Worm (Caenorhabditis elegans): ENCODE measurements around the gene C34C6.10.
A peak's percentile ranks its signal among the peaks of the same experiment; 100 is the strongest.

C34C6.10 gene

ce11 chrII:8695783-8696182 is at the start of gene C34C6.10:
C34C6.10 (minus strand) TSS chrII:8695883.
- TF ChIP-seq lin-13 (GFP tag; optimal IDR thresholded peaks at IDR 0.05), result no peak
- no peak for TF ChIP-seq ZK546.5 (tag; optimal IDR thresholded peaks at IDR 0.05)
- no peak for TF ChIP-seq R02D3.7 (tag; optimal IDR thresholded peaks at IDR 0.05)
- TF ChIP-seq dmd-4 (tag; optimal IDR thresholded peaks at IDR 0.05), result no peak
- TF ChIP-seq F13H6.1 (tag; optimal IDR thresholded peaks at IDR 0.05), result no peak
- no peak for TF ChIP-seq ama-1 (optimal IDR thresholded peaks at IDR 0.05)
- no peak for TF ChIP-seq skn-1 (tag; optimal IDR thresholded peaks at IDR 0.05)
- no peak for TF ChIP-seq nhr-237 (tag; optimal IDR thresholded peaks at IDR 0.05)
- no peak for TF ChIP-seq nhr-77 (tag; optimal IDR thresholded peaks at IDR 0.05)
- TF ChIP-seq ceh-16 (tag; optimal IDR thresholded peaks at IDR 0.05), result no peak
- TF ChIP-seq nhr-21 (tag; optimal IDR thresholded peaks at IDR 0.05), result no peak
- no peak for TF ChIP-seq snpc-4 (tag; optimal IDR thresholded peaks at IDR 0.05)
- no peak for TF ChIP-seq unc-55 (GFP tag; optimal IDR thresholded peaks at IDR 0.05)
- TF ChIP-seq ztf-11 (tag; optimal IDR thresholded peaks at IDR 0.05), result no peak
- no peak for TF ChIP-seq sma-9 (GFP tag; optimal IDR thresholded peaks at IDR 0.05)
- TF ChIP-seq sma-9 (tag; optimal IDR thresholded peaks at IDR 0.05), result no peak
- no peak for TF ChIP-seq sma-3 (GFP tag; optimal IDR thresholded peaks at IDR 0.05)
- no peak for TF ChIP-seq unc-62 (GFP tag; optimal IDR thresholded peaks at IDR 0.05)

- TF ChIP-seq F13H6.1 (tag; optimal IDR thresholded peaks at IDR 0.05) (peak; percentile 29), crh-2 (tag; optimal IDR thresholded peaks at IDR 0.05) (peak; percentile 39), R02D3.7 (tag; optimal IDR thresholded peaks at IDR 0.05) (no peak), gmeb-1 (tag; optimal IDR thresholded peaks at IDR 0.05) (no peak), C34F6.9 (tag; optimal IDR thresholded peaks at IDR 0.05) (no peak), nhr-11 (tag; optimal IDR thresholded peaks at IDR 0.05) (no peak), nhr-21 (tag; optimal IDR thresholded peaks at IDR 0.05) (peak; percentile 22), nhr-129 (tag; optimal IDR thresholded peaks at IDR 0.05) (peak; percentile 72), sma-9 (GFP tag; optimal IDR thresholded peaks at IDR 0.05) (peak; percentile 75), sma-9 (tag; optimal IDR thresholded peaks at IDR 0.05) (no peak), zag-1 (tag; optimal IDR thresholded peaks at IDR 0.05) (no peak), elt-3 (tag; optimal IDR thresholded peaks at IDR 0.05) (no peak), ztf-4 (tag; optimal IDR thresholded peaks at IDR 0.05) (peak; percentile 35), mdl-1 (tag; optimal IDR thresholded peaks at IDR 0.05) (peak; percentile 33 to 47), nhr-25 (tag; optimal IDR thresholded peaks at IDR 0.05) (peak; percentile 2), aly-2 (tag; optimal IDR thresholded peaks at IDR 0.05) (no peak), mbf-1 (tag; optimal IDR thresholded peaks at IDR 0.05) (no peak), nhr-237 (tag; optimal IDR thresholded peaks at IDR 0.05) (no peak), sem-4 (tag; optimal IDR thresholded peaks at IDR 0.05) (peak; percentile 36), ama-1 (optimal IDR thresholded peaks at IDR 0.05) (peak; percentile 91), lsy-2 (tag; optimal IDR thresholded peaks at IDR 0.05) (peak in 1 of 2 experiments; percentile 23), nhr-10 (tag; optimal IDR thresholded peaks at IDR 0.05) (no peak)
These were observed 49.1 kb upstream of the C34C6.10 start for ce11 chrII:8744555-8745448.

- no peak for TF ChIP-seq dmd-4 (tag; optimal IDR thresholded peaks at IDR 0.05)
- TF ChIP-seq lsy-2 (tag; optimal IDR thresholded peaks at IDR 0.05), result no peak
- TF ChIP-seq ztf-11 (tag; optimal IDR thresholded peaks at IDR 0.05), result no peak
- TF ChIP-seq F13H6.1 (tag; optimal IDR thresholded peaks at IDR 0.05), result peak; percentile 51
- TF ChIP-seq nhr-6 (tag; optimal IDR thresholded peaks at IDR 0.05), result no peak
- TF ChIP-seq aly-2 (tag; optimal IDR thresholded peaks at IDR 0.05), result no peak
- no peak for TF ChIP-seq unc-39 (tag; optimal IDR thresholded peaks at IDR 0.05)
- no peak for TF ChIP-seq ceh-16 (tag; optimal IDR thresholded peaks at IDR 0.05)
- no peak for TF ChIP-seq ztf-4 (tag; optimal IDR thresholded peaks at IDR 0.05)
- TF ChIP-seq nhr-10 (tag; optimal IDR thresholded peaks at IDR 0.05), result no peak
- no peak for TF ChIP-seq lin-39 (tag; optimal IDR thresholded peaks at IDR 0.05)
- peak; percentile 11 to 28 for TF ChIP-seq mdl-1 (tag; optimal IDR thresholded peaks at IDR 0.05)
- no peak for TF ChIP-seq ztf-1 (GFP tag; conservative IDR thresholded peaks at IDR 0.05)
- TF ChIP-seq nhr-237 (tag; optimal IDR thresholded peaks at IDR 0.05), result no peak
- no peak for TF ChIP-seq egl-27 (tag; optimal IDR thresholded peaks at IDR 0.05)
- TF ChIP-seq ama-1 (optimal IDR thresholded peaks at IDR 0.05), result peak; percentile 92
- no peak for TF ChIP-seq elt-3 (tag; optimal IDR thresholded peaks at IDR 0.05)
- TF ChIP-seq snpc-4 (tag; optimal IDR thresholded peaks at IDR 0.05), result no peak
- TF ChIP-seq mbf-1 (tag; optimal IDR thresholded peaks at IDR 0.05), result no peak
- TF ChIP-seq sem-4 (tag; optimal IDR thresholded peaks at IDR 0.05), result no peak
- TF ChIP-seq nhr-21 (tag; optimal IDR thresholded peaks at IDR 0.05), result peak; percentile 37
- no peak for TF ChIP-seq nhr-77 (tag; optimal IDR thresholded peaks at IDR 0.05)
- no peak for TF ChIP-seq crh-2 (tag; optimal IDR thresholded peaks at IDR 0.05)
- TF ChIP-seq nhr-25 (tag; optimal IDR thresholded peaks at IDR 0.05), result peak; percentile 67
- no peak for TF ChIP-seq alr-1 (tag; optimal IDR thresholded peaks at IDR 0.05)
- peak; percentile 58 for TF ChIP-seq nhr-129 (tag; optimal IDR thresholded peaks at IDR 0.05)
- TF ChIP-seq ZK546.5 (tag; optimal IDR thresholded peaks at IDR 0.05), result no peak
- TF ChIP-seq C34F6.9 (tag; optimal IDR thresholded peaks at IDR 0.05), result no peak
- no peak for TF ChIP-seq sma-3 (GFP tag; optimal IDR thresholded peaks at IDR 0.05)
- no peak for TF ChIP-seq fos-1 (tag; optimal IDR thresholded peaks at IDR 0.05)
- TF ChIP-seq R02D3.7 (tag; optimal IDR thresholded peaks at IDR 0.05), result no peak
- no peak for TF ChIP-seq mab-5 (tag; optimal IDR thresholded peaks at IDR 0.05)
- TF ChIP-seq sma-9 (GFP tag; optimal IDR thresholded peaks at IDR 0.05), result peak; percentile 92
- no peak for TF ChIP-seq sma-9 (tag; optimal IDR thresholded peaks at IDR 0.05)
- no peak for TF ChIP-seq peb-1 (tag; optimal IDR thresholded peaks at IDR 0.05)
- TF ChIP-seq blmp-1 (tag; optimal IDR thresholded peaks at IDR 0.05; ENCODE audit: insufficient read depth), result peak; percentile 31
These were observed 47.9 kb upstream of the C34C6.10 start, which contains the start of gene mak-1 for ce11 chrII:8743379-8744173. mak-1 (plus strand) TSS chrII:8744071.
